Fruit fly (Drosophila melanogaster): ENCODE measurements around the gene bab1.

dm6 chr3L:1083323-1083722 lies 17.6 kb downstream of the bab1 start:
- TF ChIP-seq CTCF (optimal IDR thresholded peaks at IDR 0.05) = no peak
- no peak for TF ChIP-seq CG8478 (optimal IDR thresholded peaks at IDR 0.05)

All from S2 (cell line).